Fruit fly (Drosophila melanogaster): Measurements from ENCODE around the gene Saysd1.

Saysd1 gene

dm6 chr3R:25183484-25184442 is 31.2 kb downstream of the Saysd1 start, which contains the start of gene dan (continued):
- TF ChIP-seq CG32767 (GFP tag; IDR thresholded peaks at IDR 0.05) = no peak
- TF ChIP-seq Fer2 (tag; optimal IDR thresholded peaks at IDR 0.05) = no peak
- 0 out of 2 replicates have a peak, but pooled peaks have one; percentile 15 for TF ChIP-seq dan (GFP tag; IDR thresholded peaks at IDR 0.05)
- no peak for TF ChIP-seq insv (GFP tag; optimal IDR thresholded peaks at IDR 0.05)
- peak; percentile 82 for TF ChIP-seq gem (tag; optimal IDR thresholded peaks at IDR 0.05)
- TF ChIP-seq ham (GFP tag; IDR thresholded peaks at IDR 0.05) = no peak
- no peak for TF ChIP-seq ERR (GFP tag; optimal IDR thresholded peaks at IDR 0.05)
- TF ChIP-seq E2f1 (GFP tag; IDR thresholded peaks at IDR 0.05) = no peak
- no peak for TF ChIP-seq repo (GFP tag; optimal IDR thresholded peaks at IDR 0.05)
- TF ChIP-seq CG5953 (GFP tag; IDR thresholded peaks at IDR 0.05) = no peak
- TF ChIP-seq ken (GFP tag; IDR thresholded peaks at IDR 0.05) = no peak
- no peak for TF ChIP-seq sc (optimal IDR thresholded peaks at IDR 0.05)
- TF ChIP-seq sc (GFP tag; optimal IDR thresholded peaks at IDR 0.05) = no peak
- no peak for TF ChIP-seq pzg (GFP tag; optimal IDR thresholded peaks at IDR 0.05)
- TF ChIP-seq p53 (GFP tag; optimal IDR thresholded peaks at IDR 0.05) = no peak
- no peak for TF ChIP-seq Adf1 (GFP tag; IDR thresholded peaks at IDR 0.05)
- no peak for TF ChIP-seq disco-r (GFP tag; optimal IDR thresholded peaks at IDR 0.05)
- TF ChIP-seq CG15073 (GFP tag; optimal IDR thresholded peaks at IDR 0.05) = no peak
- no peak for TF ChIP-seq Neu2 (GFP tag; optimal IDR thresholded peaks at IDR 0.05; ENCODE audit: borderline replicate concordance)
- TF ChIP-seq CG13287 (GFP tag; IDR thresholded peaks at IDR 0.05; ENCODE audit: partially characterized antibody) = no peak
- no peak for TF ChIP-seq schlank (tag; optimal IDR thresholded peaks at IDR 0.05)
- no peak for TF ChIP-seq jumu (GFP tag; optimal IDR thresholded peaks at IDR 0.05)
- TF ChIP-seq Spps (tag; optimal IDR thresholded peaks at IDR 0.05) = no peak
- peak; percentile 65 for TF ChIP-seq CG10979 (tag; optimal IDR thresholded peaks at IDR 0.05)
- TF ChIP-seq Hey (tag; optimal IDR thresholded peaks at IDR 0.05) = no peak
- no peak for TF ChIP-seq CG6683 (GFP tag; optimal IDR thresholded peaks at IDR 0.05)
- peak; percentile 75 for TF ChIP-seq dmrt11E (tag; optimal IDR thresholded peaks at IDR 0.05)
- TF ChIP-seq CG17361 (GFP tag; IDR thresholded peaks at IDR 0.05) = peak; percentile 78
- no peak for TF ChIP-seq CTCF (GFP tag; optimal IDR thresholded peaks at IDR 0.05)
- no peak for TF ChIP-seq bowl (GFP tag; IDR thresholded peaks at IDR 0.05)
- TF ChIP-seq otp (GFP tag; IDR thresholded peaks at IDR 0.05) = no peak
- no peak for TF ChIP-seq CG17359 (tag; optimal IDR thresholded peaks at IDR 0.05)
- no peak for TF ChIP-seq abd-A (tag; optimal IDR thresholded peaks at IDR 0.05)
- peak; percentile 48 for TF ChIP-seq Hr3 (GFP tag; optimal IDR thresholded peaks at IDR 0.05)
- no peak for TF ChIP-seq danr (GFP tag; IDR thresholded peaks at IDR 0.05)
- no peak for TF ChIP-seq chn (GFP tag; optimal IDR thresholded peaks at IDR 0.05)
- no peak for TF ChIP-seq tin (GFP tag; optimal IDR thresholded peaks at IDR 0.05)
- TF ChIP-seq CG11085 (GFP tag; IDR thresholded peaks at IDR 0.05) = no peak
- no peak for TF ChIP-seq zfh2 (GFP tag; optimal IDR thresholded peaks at IDR 0.05)
- no peak for TF ChIP-seq trh (GFP tag; optimal IDR thresholded peaks at IDR 0.05)
- no peak for TF ChIP-seq CG17186 (GFP tag; optimal IDR thresholded peaks at IDR 0.05)
- TF ChIP-seq CG13296 (GFP tag; optimal IDR thresholded peaks at IDR 0.05) = peak; percentile 3
- no peak for TF ChIP-seq Dip2 (GFP tag; IDR thresholded peaks at IDR 0.05)
- TF ChIP-seq CG17802 (tag; optimal IDR thresholded peaks at IDR 0.05) = no peak
- no peak for TF ChIP-seq Doc2 (GFP tag; IDR thresholded peaks at IDR 0.05)
- TF ChIP-seq twi (tag; optimal IDR thresholded peaks at IDR 0.05) = peak; percentile 62
- no peak for TF ChIP-seq pum (GFP tag; optimal IDR thresholded peaks at IDR 0.05)
- TF ChIP-seq CG8281 (tag; optimal IDR thresholded peaks at IDR 0.05) = no peak
- no peak for TF ChIP-seq sr (GFP tag; IDR thresholded peaks at IDR 0.05)
- no peak for TF ChIP-seq sens-2 (GFP tag; IDR thresholded peaks at IDR 0.05)
- TF ChIP-seq sd (tag; optimal IDR thresholded peaks at IDR 0.05) = no peak

Data from whole organism, embryonic.